Worm (Caenorhabditis elegans) whole organism, L1 larva: ENCODE measurements around the gene F25E5.2.

Experiments used
- C04F5.9 ChIP-seq: sonication (generic microtip); optimal IDR thresholded peaks from 2 replicates; lab custom pipeline; 2016; ENCODE audit warnings: missing genetic modification characterization, missing compliant biosample characterization
- C34B4.2 ChIP-seq: sonication (generic microtip); optimal IDR thresholded peaks from 2 replicates; lab custom pipeline; 2017; ENCODE audit warnings: mild to moderate bottlenecking, missing genetic modification characterization, missing compliant biosample characterization
- F16B12.6 ChIP-seq: fragments of 150-350 bp; optimal IDR thresholded peaks from 2 replicates; lab custom pipeline; 2014; ENCODE audit warnings: missing biosample characterization, missing genetic modification characterization
- Y116A8C.19 ChIP-seq: sonication (generic microtip); optimal IDR thresholded peaks from 2 replicates; lab custom pipeline; 2016; ENCODE audit warnings: missing compliant biosample characterization, missing genetic modification characterization, borderline replicate concordance
- aha-1 ChIP-seq: fragments of 150-350 bp; optimal IDR thresholded peaks from 2 replicates; lab custom pipeline; 2014; ENCODE audit warnings: missing biosample characterization, missing genetic modification characterization
- ama-1 ChIP-seq: fragments of 150-350 bp; optimal IDR thresholded peaks from 2 replicates; lab custom pipeline; 2014
- blmp-1 ChIP-seq: fragments of 150-350 bp; optimal IDR thresholded peaks from 2 replicates; lab custom pipeline; 2014; ENCODE audit warnings: missing biosample characterization, missing genetic modification characterization
- ceh-63 ChIP-seq: fragments of 200-800 bp; sonication (Bioruptor generic); optimal IDR thresholded peaks from 2 replicates; lab custom pipeline; 2018; ENCODE audit warnings: mild to moderate bottlenecking, missing genetic modification characterization, missing compliant biosample characterization
- ceh-90 ChIP-seq: sonication (generic microtip); optimal IDR thresholded peaks from 2 replicates; lab custom pipeline; 2016; ENCODE audit warnings: missing genetic modification characterization, missing compliant biosample characterization
- dpl-1 ChIP-seq, 3 experiments: fragments of 150-350 bp in 2 of 3; sonication (generic microtip) in 1 of 3; optimal IDR thresholded peaks; 2 replicates each; lab custom pipeline; 2014 to 2017; ENCODE audit warnings: missing biosample characterization in 3 of 3, missing genetic modification characterization in 3 of 3, missing genetic modification reagents in 3 of 3
- dsc-1 ChIP-seq: sonication (generic microtip); optimal IDR thresholded peaks from 2 replicates; lab custom pipeline; 2016; ENCODE audit warnings: mild to moderate bottlenecking, missing genetic modification characterization, missing compliant biosample characterization
- efl-1 ChIP-seq, 4 experiments: fragments of 150-350 bp; optimal IDR thresholded peaks in 3 of 4; peaks in 1 of 4; 1 replicate in 1 of 4; 2 replicates in 3 of 4; lab custom pipeline; 2014; ENCODE audit warnings: missing biosample characterization in 2 of 4, missing genetic modification characterization in 2 of 4, missing genetic modification reagents in 2 of 4
- egl-13 ChIP-seq: sonication (generic microtip); optimal IDR thresholded peaks from 2 replicates; lab custom pipeline; 2016; ENCODE audit warnings: missing genotype, missing genetic modification reagents, missing genetic modification characterization, missing compliant biosample characterization
- egl-27 ChIP-seq, 2 experiments: fragments of 150-350 bp in 1 of 2; sonication (generic microtip); optimal IDR thresholded peaks; 3 replicates each; lab custom pipeline; 2017 to 2018; ENCODE audit warnings: missing biosample characterization in 2 of 2, missing genetic modification characterization in 2 of 2, missing genetic modification reagents in 2 of 2
- ets-5 ChIP-seq: fragments of 200-800 bp; sonication (Bioruptor generic); IDR thresholded peaks from 2 replicates; pipeline ENCODE4 v1.3.6; 2022; ENCODE audit warnings: missing genetic modification characterization, missing compliant biosample characterization
- grh-1 ChIP-seq: fragments of 200-800 bp; sonication (Bioruptor generic); IDR thresholded peaks from 2 replicates; pipeline ENCODE4 v1.3.6; 2022; ENCODE audit warnings: missing genetic modification reagents, missing genetic modification characterization, missing compliant biosample characterization
- hlh-17 ChIP-seq: fragments of 200-800 bp; sonication (Bioruptor generic); optimal IDR thresholded peaks from 2 replicates; lab custom pipeline; 2018; ENCODE audit warnings: missing genetic modification characterization, mild to moderate bottlenecking, missing compliant biosample characterization, moderate library complexity, borderline replicate concordance
- hpl-2 ChIP-seq: fragments of 150-350 bp; optimal IDR thresholded peaks from 2 replicates; lab custom pipeline; 2014; ENCODE audit warnings: missing biosample characterization, missing genetic modification reagents, missing genetic modification characterization
- isw-1 ChIP-seq: fragments of 200-800 bp; sonication (Bioruptor generic); IDR thresholded peaks from 2 replicates; pipeline ENCODE4 v1.3.6; 2022; ENCODE audit warnings: missing genetic modification characterization, missing compliant biosample characterization
- jun-1 ChIP-seq: fragments of 150-350 bp; optimal IDR thresholded peaks from 2 replicates; lab custom pipeline; 2014; ENCODE audit warnings: missing biosample characterization, missing genetic modification reagents, missing genetic modification characterization
- lin-14 ChIP-seq: fragments of 200-800 bp; sonication (Bioruptor generic); optimal IDR thresholded peaks from 2 replicates; lab custom pipeline; 2018; ENCODE audit warnings: mild to moderate bottlenecking, missing genetic modification characterization, moderate library complexity, missing compliant biosample characterization
- lin-35 ChIP-seq, 2 experiments: fragments of 150-350 bp; optimal IDR thresholded peaks; 2 replicates each; lab custom pipeline; 2014; ENCODE audit warnings: missing biosample characterization in 2 of 2, missing genetic modification characterization in 2 of 2, missing genetic modification reagents in 2 of 2
- lin-39 ChIP-seq: fragments of 150-350 bp; optimal IDR thresholded peaks from 2 replicates; lab custom pipeline; 2014; ENCODE audit warnings: missing biosample characterization, missing genetic modification reagents, missing genetic modification characterization
- lir-3 ChIP-seq: sonication (generic microtip); optimal IDR thresholded peaks from 2 replicates; lab custom pipeline; 2016; ENCODE audit warnings: mild to moderate bottlenecking, missing genetic modification characterization, moderate library complexity, missing compliant biosample characterization; ENCODE audit not compliant: poor library complexity
- mdl-1 ChIP-seq, 2 experiments: fragments of 150-350 bp; optimal IDR thresholded peaks; 2 replicates each; lab custom pipeline; 2014 to 2017; ENCODE audit warnings: missing biosample characterization in 2 of 2, missing genetic modification characterization in 2 of 2, inconsistent platforms in 1 of 2
- mef-2 ChIP-seq: fragments of 150-350 bp; optimal IDR thresholded peaks from 2 replicates; lab custom pipeline; 2014; ENCODE audit warnings: missing biosample characterization, missing genetic modification characterization
- mep-1 ChIP-seq: fragments of 150-350 bp; optimal IDR thresholded peaks from 2 replicates; lab custom pipeline; 2014; ENCODE audit warnings: missing biosample characterization, missing genetic modification characterization
- nhr-11 ChIP-seq: fragments of 150-350 bp; optimal IDR thresholded peaks from 2 replicates; lab custom pipeline; 2014; ENCODE audit warnings: missing biosample characterization, missing genetic modification characterization
- nhr-20 ChIP-seq: sonication (generic microtip); optimal IDR thresholded peaks from 2 replicates; lab custom pipeline; 2016; ENCODE audit warnings: mild to moderate bottlenecking, missing genetic modification characterization, missing compliant biosample characterization
- nhr-237 ChIP-seq: fragments of 150-350 bp; optimal IDR thresholded peaks from 2 replicates; lab custom pipeline; 2014; ENCODE audit warnings: missing biosample characterization, missing genetic modification characterization
- nhr-71 ChIP-seq: sonication (generic microtip); optimal IDR thresholded peaks from 2 replicates; lab custom pipeline; 2016; ENCODE audit warnings: mild to moderate bottlenecking, missing genetic modification characterization, moderate library complexity, missing compliant biosample characterization
- nhr-77 ChIP-seq: fragments of 150-350 bp; optimal IDR thresholded peaks from 2 replicates; lab custom pipeline; 2014; ENCODE audit warnings: missing biosample characterization, missing genetic modification characterization
- pag-3 ChIP-seq: sonication (generic microtip); optimal IDR thresholded peaks from 2 replicates; lab custom pipeline; 2017; ENCODE audit warnings: missing genetic modification characterization, mild to moderate bottlenecking, missing compliant biosample characterization, antibody characterized with exemption, borderline replicate concordance; ENCODE audit not compliant: insufficient read depth
- skn-1 ChIP-seq: fragments of 150-350 bp; optimal IDR thresholded peaks from 2 replicates; lab custom pipeline; 2014; ENCODE audit warnings: missing biosample characterization, missing genetic modification characterization
- snpc-4 ChIP-seq: fragments of 150-350 bp; optimal IDR thresholded peaks from 2 replicates; lab custom pipeline; 2014; ENCODE audit warnings: missing biosample characterization, missing genetic modification characterization
- snu-23 ChIP-seq: sonication (generic microtip); optimal IDR thresholded peaks from 2 replicates; lab custom pipeline; 2016; ENCODE audit warnings: missing genetic modification characterization, missing compliant biosample characterization
- sox-4 ChIP-seq: sonication (generic microtip); optimal IDR thresholded peaks from 2 replicates; lab custom pipeline; 2016; ENCODE audit warnings: missing genetic modification characterization, missing compliant biosample characterization
- sup-37 ChIP-seq: fragments of 200-800 bp; sonication (Bioruptor generic); optimal IDR thresholded peaks from 2 replicates; lab custom pipeline; 2018; ENCODE audit warnings: mild to moderate bottlenecking, missing genetic modification characterization, missing compliant biosample characterization
- swsn-7 ChIP-seq: sonication (generic microtip); optimal IDR thresholded peaks from 2 replicates; lab custom pipeline; 2016; ENCODE audit warnings: missing genetic modification characterization, missing compliant biosample characterization
- unc-86 ChIP-seq: sonication (generic microtip); optimal IDR thresholded peaks from 2 replicates; lab custom pipeline; 2016; ENCODE audit warnings: missing genetic modification characterization, missing compliant biosample characterization
- unc-98 ChIP-seq: fragments of 200-800 bp; sonication (Bioruptor generic); IDR thresholded peaks from 2 replicates; pipeline ENCODE4 v1.3.6; 2022; ENCODE audit warnings: missing genetic modification characterization, missing compliant biosample characterization
- vab-15 ChIP-seq: sonication (generic microtip); optimal IDR thresholded peaks from 2 replicates; lab custom pipeline; 2017; ENCODE audit warnings: missing genotype, mild to moderate bottlenecking, missing genetic modification characterization, missing compliant biosample characterization

Gene F25E5.2

DNA sequence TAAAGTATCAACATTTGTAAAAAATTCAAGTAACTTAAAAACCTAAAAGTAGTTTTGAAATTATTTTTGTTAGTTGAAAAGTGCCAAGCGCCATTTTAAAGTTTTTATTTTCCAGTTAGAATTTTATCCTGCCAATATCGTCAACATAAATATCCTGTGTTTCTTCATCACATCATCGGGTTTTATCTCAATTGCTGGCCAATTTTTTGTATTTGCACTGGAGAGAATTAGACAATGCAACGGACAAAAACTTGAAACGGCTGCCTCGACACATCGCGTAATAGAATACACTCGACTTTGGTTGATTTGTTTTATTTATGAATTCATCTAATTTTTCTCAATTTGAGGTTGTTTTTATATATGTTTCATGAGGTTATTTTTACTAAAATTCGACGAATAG is at the start of gene F25E5.2:
Gene F25E5.2, plus strand, starts transcription at position 301 of the 400 bp plus-strand sequence.
- no peak for TF ChIP-seq lin-35 (GFP tag; optimal IDR thresholded peaks at IDR 0.05; lab: Kevin White, UChicago)
- TF ChIP-seq hlh-17 = no peak
- TF ChIP-seq dpl-1 (GFP tag; optimal IDR thresholded peaks at IDR 0.05; lab: Kevin White, UChicago) = no peak
- no peak for TF ChIP-seq unc-86 (tag; lab: Kevin White, UChicago)
- TF ChIP-seq, all 84 proteins: peak for 0

DNA sequence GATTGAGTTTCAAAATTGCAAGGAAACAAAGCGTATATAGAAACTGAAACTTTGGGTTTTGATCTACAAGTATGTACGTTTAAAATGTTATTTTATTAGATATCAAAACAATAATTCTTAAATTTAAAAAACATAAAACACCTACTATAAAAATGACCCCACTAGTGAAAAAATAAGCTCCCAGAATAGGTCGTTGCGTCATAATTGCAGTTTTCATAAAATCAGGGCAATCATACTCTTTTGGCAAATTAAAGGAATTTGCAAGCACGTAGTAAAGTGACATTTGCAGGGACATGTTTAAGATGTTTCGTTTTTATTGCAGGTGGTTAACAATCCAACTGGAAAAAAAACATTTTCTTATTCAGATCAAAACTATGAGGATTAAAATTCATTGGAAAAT is 46.6 kb upstream of the F25E5.2 start, which contains the start of gene srt-6:
Gene srt-6, minus strand, starts transcription at position 295 of the 400 bp plus-strand sequence.
- no peak for TF ChIP-seq lin-14 (GFP tag; lab: Kevin White, UChicago)
- no peak for TF ChIP-seq jun-1 (tag; lab: Kevin White, UChicago)
- TF ChIP-seq ets-5 = no peak
- no peak for TF ChIP-seq snpc-4 (tag; lab: Kevin White, UChicago)
- TF ChIP-seq sox-4 = no peak
- TF ChIP-seq nhr-71 (tag; lab: Kevin White, UChicago) = no peak
- TF ChIP-seq nhr-20 (tag; lab: Kevin White, UChicago) = no peak
- no peak for TF ChIP-seq lin-39
- TF ChIP-seq isw-1 = no peak
- TF ChIP-seq egl-27 (tag; optimal IDR thresholded peaks at IDR 0.05; lab: Kevin White, UChicago) = no peak
- no peak for TF ChIP-seq skn-1 (tag; lab: Kevin White, UChicago)
- TF ChIP-seq vab-15 (tag; lab: Kevin White, UChicago) = no peak
- TF ChIP-seq unc-86 (tag; lab: Kevin White, UChicago) = no peak
- no peak for TF ChIP-seq snu-23 (GFP tag; lab: Kevin White, UChicago)
- no peak for TF ChIP-seq mdl-1 (tag; optimal IDR thresholded peaks at IDR 0.05; lab: Kevin White, UChicago)

DNA sequence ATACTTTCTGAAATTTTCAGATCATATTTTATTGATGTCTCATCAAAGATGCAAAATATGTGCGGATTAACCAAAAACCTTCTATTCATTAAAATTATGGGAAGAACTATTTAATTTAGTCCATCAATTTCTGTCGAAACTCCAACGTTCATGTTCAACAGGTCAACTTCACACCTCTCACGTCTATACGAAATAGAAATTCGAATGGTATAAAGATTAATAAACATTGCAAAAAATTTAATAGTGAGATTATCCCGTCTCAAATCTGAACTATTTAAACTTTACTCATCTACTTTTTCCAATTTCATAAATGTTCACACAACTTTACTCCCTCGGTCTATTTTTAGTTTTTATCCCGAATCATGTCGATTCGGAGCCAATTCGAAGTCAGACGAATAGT is 45.5 kb upstream of the F25E5.2 start, which contains the start of gene R13D7.2:
Gene R13D7.2, plus strand, starts transcription at position 301 of the 400 bp plus-strand sequence.
- TF ChIP-seq mef-2 = no peak

- TF ChIP-seq pag-3 (tag; lab: Kevin White, UChicago) = no peak
- TF ChIP-seq Y116A8C.19 = no peak
- TF ChIP-seq nhr-77 (tag; lab: Kevin White, UChicago) = no peak
- no peak for TF ChIP-seq grh-1 (GFP tag; lab: Robert Waterston, UW)
- TF ChIP-seq efl-1 (optimal IDR thresholded peaks at IDR 0.05; lab: Kevin White, UChicago) = no peak
- peak in 1 of 2 experiments; percentile 13 for TF ChIP-seq efl-1 (GFP tag; optimal IDR thresholded peaks at IDR 0.05 in 1 of 2; lab: Kevin White, UChicago)
- no peak for TF ChIP-seq lir-3 (tag; lab: Kevin White, UChicago)
- no peak for TF ChIP-seq ceh-63 (GFP tag; lab: Kevin White, UChicago)
- TF ChIP-seq lin-14 (GFP tag; lab: Kevin White, UChicago) = no peak
- no peak for TF ChIP-seq unc-98 (GFP tag; lab: Robert Waterston, UW)
These were observed 43.4 kb upstream of the F25E5.2 start, which contains the start of gene str-41 for ce11 chrV:7411695-7412094. str-41 (plus strand) TSS chrV:7411995.

DNA sequence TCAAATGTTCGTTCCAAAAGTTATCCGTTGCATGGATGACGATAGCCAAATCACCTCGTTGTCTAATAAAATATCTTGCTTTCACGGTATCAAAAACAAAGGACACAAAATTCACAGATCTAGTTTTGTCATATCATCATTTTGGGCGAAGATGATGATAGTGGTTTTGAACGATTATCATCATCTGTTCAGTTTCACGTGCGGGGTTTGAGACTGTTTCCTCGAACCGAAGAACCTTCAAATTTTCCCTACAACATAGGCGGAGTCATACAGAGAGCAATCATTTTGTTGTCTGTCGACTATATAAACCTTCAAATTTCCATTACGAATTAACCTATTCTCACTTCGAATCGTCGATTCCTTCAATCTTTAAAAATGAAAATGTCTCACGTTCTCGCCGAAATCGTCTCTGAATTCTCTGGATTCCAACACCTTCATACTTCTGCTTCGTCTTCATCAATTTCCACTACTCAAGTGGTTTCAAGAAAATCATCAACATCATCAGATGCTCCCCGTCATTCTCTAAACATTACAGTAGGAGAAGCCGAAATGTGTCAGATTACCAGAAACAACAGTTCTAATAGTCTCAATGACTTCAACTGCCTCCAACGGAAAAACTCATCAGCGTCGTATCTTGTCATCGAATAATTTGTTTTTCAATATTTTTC is 41.9 kb upstream of the F25E5.2 start, which contains the start of gene F18E3.11:
Gene F18E3.11, plus strand, starts transcription at position 376 of the 668 bp plus-strand sequence.
- TF ChIP-seq blmp-1 (peak; percentile 67), ets-5 (no peak), Y116A8C.19 (no peak), egl-13 (tag; lab: Kevin White, UChicago) (no peak), sup-37 (GFP tag; lab: Kevin White, UChicago) (no peak), nhr-11 (tag; lab: Kevin White, UChicago) (no peak), dsc-1 (no peak), aha-1 (no peak), mep-1 (tag; lab: Kevin White, UChicago) (no peak), dpl-1 (GFP tag; optimal IDR thresholded peaks at IDR 0.05; lab: Kevin White, UChicago) (no peak), nhr-71 (tag; lab: Kevin White, UChicago) (peak; percentile 74), snu-23 (GFP tag; lab: Kevin White, UChicago) (peak; percentile 69), ceh-90 (no peak), C04F5.9 (tag; lab: Kevin White, UChicago) (no peak), lir-3 (tag; lab: Kevin White, UChicago) (no peak), C34B4.2 (tag; lab: Kevin White, UChicago) (no peak), nhr-237 (no peak), unc-98 (GFP tag; lab: Robert Waterston, UW) (no peak), ama-1 (no peak), egl-27 (tag; optimal IDR thresholded peaks at IDR 0.05; lab: Kevin White, UChicago) (no peak), vab-15 (tag; lab: Kevin White, UChicago) (no peak), swsn-7 (tag; lab: Kevin White, UChicago) (no peak), unc-86 (tag; lab: Kevin White, UChicago) (no peak), F16B12.6 (tag; lab: Kevin White, UChicago) (no peak), hpl-2 (no peak), sox-4 (no peak)
